Worm (Caenorhabditis elegans) whole organism, L1 larva: Measurements from ENCODE around the gene clh-6.
A peak's percentile ranks its signal among the peaks of the same experiment; 100 is the strongest.

Experiments used
- C16A3.4 ChIP-seq: fragments of 150-350 bp; optimal IDR thresholded peaks from 2 replicates; lab custom pipeline; 2014; ENCODE audit warnings: missing biosample characterization, missing genetic modification characterization
- C34B4.2 ChIP-seq: sonication (generic microtip); optimal IDR thresholded peaks from 2 replicates; lab custom pipeline; 2017; ENCODE audit warnings: mild to moderate bottlenecking, missing genetic modification characterization, missing compliant biosample characterization
- aly-2 ChIP-seq: fragments of 150-350 bp; optimal IDR thresholded peaks from 2 replicates; lab custom pipeline; 2014; ENCODE audit warnings: missing biosample characterization, missing genetic modification characterization
- ceh-63 ChIP-seq: fragments of 200-800 bp; sonication (Bioruptor generic); optimal IDR thresholded peaks from 2 replicates; lab custom pipeline; 2018; ENCODE audit warnings: mild to moderate bottlenecking, missing genetic modification characterization, missing compliant biosample characterization
- ceh-82 ChIP-seq, 3 experiments: fragments of 150-350 bp in 1 of 3; sonication (generic microtip) in 2 of 3; optimal IDR thresholded peaks; 2 replicates each; lab custom pipeline; 2014 to 2017; ENCODE audit warnings: missing biosample characterization in 3 of 3, missing genetic modification characterization in 3 of 3
- ceh-88 ChIP-seq: fragments of 200-800 bp; sonication (Bioruptor generic); IDR thresholded peaks from 2 replicates; pipeline ENCODE4 v1.3.6; 2022; ENCODE audit warnings: missing genetic modification characterization, missing compliant biosample characterization
- ceh-90 ChIP-seq: sonication (generic microtip); optimal IDR thresholded peaks from 2 replicates; lab custom pipeline; 2016; ENCODE audit warnings: missing genetic modification characterization, missing compliant biosample characterization
- dsc-1 ChIP-seq: sonication (generic microtip); optimal IDR thresholded peaks from 2 replicates; lab custom pipeline; 2016; ENCODE audit warnings: mild to moderate bottlenecking, missing genetic modification characterization, missing compliant biosample characterization
- efl-1 ChIP-seq, 4 experiments: fragments of 150-350 bp; optimal IDR thresholded peaks in 3 of 4; peaks in 1 of 4; 1 replicate in 1 of 4; 2 replicates in 3 of 4; lab custom pipeline; 2014; ENCODE audit warnings: missing biosample characterization in 2 of 4, missing genetic modification characterization in 2 of 4, missing genetic modification reagents in 2 of 4
- efl-3 ChIP-seq: fragments of 200-800 bp; sonication (Bioruptor generic); optimal IDR thresholded peaks from 2 replicates; lab custom pipeline; 2018; ENCODE audit warnings: mild to moderate bottlenecking, missing genetic modification characterization, missing compliant biosample characterization
- egl-13 ChIP-seq: sonication (generic microtip); optimal IDR thresholded peaks from 2 replicates; lab custom pipeline; 2016; ENCODE audit warnings: missing genotype, missing genetic modification reagents, missing genetic modification characterization, missing compliant biosample characterization
- elt-2 ChIP-seq: sonication (generic microtip); optimal IDR thresholded peaks from 2 replicates; lab custom pipeline; 2016; ENCODE audit warnings: missing genetic modification characterization, mild to moderate bottlenecking, inconsistent platforms, missing compliant biosample characterization, missing genetic modification reagents
- elt-3 ChIP-seq, 6 experiments: fragments of 150-350 bp in 1 of 6; sonication (generic microtip); optimal IDR thresholded peaks; 2 replicates each; lab custom pipeline; 2017 to 2018; ENCODE audit warnings: missing biosample characterization in 6 of 6, missing genetic modification characterization in 6 of 6, inconsistent platforms in 1 of 6
- fkh-10 ChIP-seq: sonication (generic microtip); optimal IDR thresholded peaks from 2 replicates; lab custom pipeline; 2017; ENCODE audit warnings: missing biosample characterization, missing genetic modification reagents, missing genetic modification characterization
- fkh-8 ChIP-seq: sonication (generic microtip); optimal IDR thresholded peaks from 2 replicates; lab custom pipeline; 2016; ENCODE audit warnings: mild to moderate bottlenecking, missing genetic modification characterization, missing compliant biosample characterization
- hlh-4 ChIP-seq: sonication (generic microtip); optimal IDR thresholded peaks from 2 replicates; lab custom pipeline; 2016; ENCODE audit warnings: mild to moderate bottlenecking, missing genetic modification characterization, missing compliant biosample characterization
- hpl-2 ChIP-seq: fragments of 150-350 bp; optimal IDR thresholded peaks from 2 replicates; lab custom pipeline; 2014; ENCODE audit warnings: missing biosample characterization, missing genetic modification reagents, missing genetic modification characterization
- isw-1 ChIP-seq: fragments of 200-800 bp; sonication (Bioruptor generic); IDR thresholded peaks from 2 replicates; pipeline ENCODE4 v1.3.6; 2022; ENCODE audit warnings: missing genetic modification characterization, missing compliant biosample characterization
- jun-1 ChIP-seq: fragments of 150-350 bp; optimal IDR thresholded peaks from 2 replicates; lab custom pipeline; 2014; ENCODE audit warnings: missing biosample characterization, missing genetic modification reagents, missing genetic modification characterization
- lin-13 ChIP-seq: fragments of 150-350 bp; optimal IDR thresholded peaks from 2 replicates; lab custom pipeline; 2014; ENCODE audit warnings: missing biosample characterization, missing genetic modification reagents, missing genetic modification characterization
- lin-14 ChIP-seq: fragments of 200-800 bp; sonication (Bioruptor generic); optimal IDR thresholded peaks from 2 replicates; lab custom pipeline; 2018; ENCODE audit warnings: mild to moderate bottlenecking, missing genetic modification characterization, moderate library complexity, missing compliant biosample characterization
- lin-15B ChIP-seq: fragments of 150-350 bp; sonication (generic microtip); optimal IDR thresholded peaks from 3 replicates; lab custom pipeline; 2014; ENCODE audit warnings: missing biosample characterization, missing genetic modification characterization
- lir-3 ChIP-seq: sonication (generic microtip); optimal IDR thresholded peaks from 2 replicates; lab custom pipeline; 2016; ENCODE audit warnings: mild to moderate bottlenecking, missing genetic modification characterization, moderate library complexity, missing compliant biosample characterization; ENCODE audit not compliant: poor library complexity
- lsy-2 ChIP-seq, 2 experiments: fragments of 150-350 bp; optimal IDR thresholded peaks; 2 replicates each; lab custom pipeline; 2014; ENCODE audit warnings: missing biosample characterization in 2 of 2, missing genetic modification characterization in 2 of 2
- mdl-1 ChIP-seq, 2 experiments: fragments of 150-350 bp; optimal IDR thresholded peaks; 2 replicates each; lab custom pipeline; 2014 to 2017; ENCODE audit warnings: missing biosample characterization in 2 of 2, missing genetic modification characterization in 2 of 2, inconsistent platforms in 1 of 2
- mef-2 ChIP-seq: fragments of 150-350 bp; optimal IDR thresholded peaks from 2 replicates; lab custom pipeline; 2014; ENCODE audit warnings: missing biosample characterization, missing genetic modification characterization
- mep-1 ChIP-seq: fragments of 150-350 bp; optimal IDR thresholded peaks from 2 replicates; lab custom pipeline; 2014; ENCODE audit warnings: missing biosample characterization, missing genetic modification characterization
- nhr-12 ChIP-seq: sonication (generic microtip); optimal IDR thresholded peaks from 2 replicates; lab custom pipeline; 2017; ENCODE audit warnings: missing biosample characterization, missing genetic modification characterization
- nhr-19 ChIP-seq: fragments of 200-800 bp; sonication (Bioruptor generic); conservative IDR thresholded peaks from 2 replicates; pipeline ENCODE4 v1.3.6; 2022; ENCODE audit warnings: missing genetic modification characterization, missing compliant biosample characterization
- nhr-20 ChIP-seq: sonication (generic microtip); optimal IDR thresholded peaks from 2 replicates; lab custom pipeline; 2016; ENCODE audit warnings: mild to moderate bottlenecking, missing genetic modification characterization, missing compliant biosample characterization
- nhr-237 ChIP-seq: fragments of 150-350 bp; optimal IDR thresholded peaks from 2 replicates; lab custom pipeline; 2014; ENCODE audit warnings: missing biosample characterization, missing genetic modification characterization
- nhr-47 ChIP-seq: sonication (generic microtip); optimal IDR thresholded peaks from 2 replicates; lab custom pipeline; 2016; ENCODE audit warnings: mild to moderate bottlenecking, missing genetic modification characterization, moderate library complexity, missing compliant biosample characterization
- nhr-77 ChIP-seq: fragments of 150-350 bp; optimal IDR thresholded peaks from 2 replicates; lab custom pipeline; 2014; ENCODE audit warnings: missing biosample characterization, missing genetic modification characterization
- nhr-85 ChIP-seq: sonication (generic microtip); peaks from one replicate; lab custom pipeline; 2016; ENCODE audit warnings: missing genetic modification characterization, inconsistent platforms, missing compliant biosample characterization
- pag-3 ChIP-seq: sonication (generic microtip); optimal IDR thresholded peaks from 2 replicates; lab custom pipeline; 2017; ENCODE audit warnings: missing genetic modification characterization, mild to moderate bottlenecking, missing compliant biosample characterization, antibody characterized with exemption, borderline replicate concordance; ENCODE audit not compliant: insufficient read depth
- pqm-1 ChIP-seq: sonication (generic microtip); optimal IDR thresholded peaks from 3 replicates; lab custom pipeline; 2017; ENCODE audit warnings: missing biosample characterization, missing genetic modification characterization
- rnt-1 ChIP-seq: sonication (generic microtip); optimal IDR thresholded peaks from 2 replicates; lab custom pipeline; 2016; ENCODE audit warnings: mild to moderate bottlenecking, missing genetic modification characterization, moderate library complexity, missing compliant biosample characterization
- skn-1 ChIP-seq: fragments of 150-350 bp; optimal IDR thresholded peaks from 2 replicates; lab custom pipeline; 2014; ENCODE audit warnings: missing biosample characterization, missing genetic modification characterization
- snpc-4 ChIP-seq: fragments of 150-350 bp; optimal IDR thresholded peaks from 2 replicates; lab custom pipeline; 2014; ENCODE audit warnings: missing biosample characterization, missing genetic modification characterization
- snu-23 ChIP-seq: sonication (generic microtip); optimal IDR thresholded peaks from 2 replicates; lab custom pipeline; 2016; ENCODE audit warnings: missing genetic modification characterization, missing compliant biosample characterization
- sptf-1 ChIP-seq: fragments of 150-350 bp; optimal IDR thresholded peaks from 2 replicates; lab custom pipeline; 2014; ENCODE audit warnings: missing biosample characterization, missing genetic modification characterization
- sup-37 ChIP-seq: fragments of 200-800 bp; sonication (Bioruptor generic); optimal IDR thresholded peaks from 2 replicates; lab custom pipeline; 2018; ENCODE audit warnings: mild to moderate bottlenecking, missing genetic modification characterization, missing compliant biosample characterization
- swsn-7 ChIP-seq: sonication (generic microtip); optimal IDR thresholded peaks from 2 replicates; lab custom pipeline; 2016; ENCODE audit warnings: missing genetic modification characterization, missing compliant biosample characterization
- tbx-2 ChIP-seq: sonication (generic microtip); optimal IDR thresholded peaks from 2 replicates; lab custom pipeline; 2016; ENCODE audit warnings: missing genetic modification characterization, missing compliant biosample characterization
- unc-62 ChIP-seq: fragments of 150-350 bp; optimal IDR thresholded peaks from 2 replicates; lab custom pipeline; 2014; ENCODE audit warnings: missing biosample characterization, missing genetic modification reagents, missing genetic modification characterization
- unc-98 ChIP-seq: fragments of 200-800 bp; sonication (Bioruptor generic); IDR thresholded peaks from 2 replicates; pipeline ENCODE4 v1.3.6; 2022; ENCODE audit warnings: missing genetic modification characterization, missing compliant biosample characterization
- vab-15 ChIP-seq: sonication (generic microtip); optimal IDR thresholded peaks from 2 replicates; lab custom pipeline; 2017; ENCODE audit warnings: missing genotype, mild to moderate bottlenecking, missing genetic modification characterization, missing compliant biosample characterization
- ztf-4 ChIP-seq: fragments of 150-350 bp; optimal IDR thresholded peaks from 2 replicates; lab custom pipeline; 2014; ENCODE audit warnings: missing biosample characterization, missing genetic modification characterization

clh-6 gene

ce11 chrV:12098123-12098522 lies 35.0 kb upstream of the clh-6 start, which contains the start of gene nhr-209:
Gene nhr-209, plus strand, starts transcription at chrV:12098149.
- TF ChIP-seq elt-3 (tag; optimal IDR thresholded peaks at IDR 0.05; lab: Kevin White, UChicago) (peak in 1 of 6 experiments; percentile 26), nhr-237 (tag; lab: Kevin White, UChicago) (no peak), ceh-90 (tag; lab: Kevin White, UChicago) (no peak), efl-1 (optimal IDR thresholded peaks at IDR 0.05; lab: Kevin White, UChicago) (no peak), efl-1 (GFP tag; optimal IDR thresholded peaks at IDR 0.05 in 1 of 2; lab: Kevin White, UChicago) (peak in 1 of 2 experiments; percentile 86), nhr-20 (tag; lab: Kevin White, UChicago) (peak; percentile 25), nhr-85 (tag; lab: Kevin White, UChicago) (peak; percentile 0), elt-2 (no peak), nhr-12 (tag; lab: Kevin White, UChicago) (no peak)

ce11 chrV:12095865-12096264 lies 32.7 kb upstream of the clh-6 start, which contains the start of gene nhr-207:
Gene nhr-207, plus strand, starts transcription at chrV:12096146.
- TF ChIP-seq ztf-4 (tag; lab: Kevin White, UChicago) = no peak
- TF ChIP-seq pqm-1 (tag; lab: Kevin White, UChicago) = no peak
- TF ChIP-seq nhr-47 = no peak
- TF ChIP-seq mep-1 (tag; lab: Kevin White, UChicago) = no peak
- TF ChIP-seq fkh-10 = no peak
- TF ChIP-seq hpl-2 = no peak
- TF ChIP-seq swsn-7 (tag; lab: Kevin White, UChicago) = no peak
- TF ChIP-seq C16A3.4 (tag; lab: Kevin White, UChicago) = peak; percentile 17
- no peak for TF ChIP-seq lin-15B (tag; lab: Kevin White, UChicago)
- TF ChIP-seq fkh-8 (tag; lab: Kevin White, UChicago) = no peak
- TF ChIP-seq nhr-19 (GFP tag; lab: Robert Waterston, UW) = no peak
- no peak for TF ChIP-seq hlh-4
- no peak for TF ChIP-seq snpc-4
- TF ChIP-seq lin-14 = peak; percentile 48
- TF ChIP-seq efl-3 (GFP tag; lab: Kevin White, UChicago) = no peak
- no peak for TF ChIP-seq pag-3
- TF ChIP-seq isw-1 (GFP tag; lab: Robert Waterston, UW) = no peak
- TF ChIP-seq ceh-90 (tag; lab: Kevin White, UChicago) = no peak
- no peak for TF ChIP-seq elt-3 (tag; optimal IDR thresholded peaks at IDR 0.05; lab: Kevin White, UChicago)
- TF ChIP-seq vab-15 (tag; lab: Kevin White, UChicago) = no peak
- TF ChIP-seq nhr-20 (tag; lab: Kevin White, UChicago) = peak; percentile 23
- no peak for TF ChIP-seq C34B4.2 (tag; lab: Kevin White, UChicago)
- no peak for TF ChIP-seq aly-2 (tag; lab: Kevin White, UChicago)
- no peak for TF ChIP-seq ceh-82 (tag; optimal IDR thresholded peaks at IDR 0.05; lab: Kevin White, UChicago)
- TF ChIP-seq egl-13 (tag; lab: Kevin White, UChicago) = no peak
- no peak for TF ChIP-seq ceh-63
- TF ChIP-seq tbx-2 (tag; lab: Kevin White, UChicago) = no peak
- TF ChIP-seq nhr-77 = no peak
- no peak for TF ChIP-seq lin-13
- TF ChIP-seq rnt-1 = no peak
- TF ChIP-seq nhr-85 (tag; lab: Kevin White, UChicago) = no peak
- peak; percentile 6 for TF ChIP-seq snu-23
- TF ChIP-seq ceh-88 (GFP tag; lab: Robert Waterston, UW) = no peak
- peak; percentile 34 for TF ChIP-seq skn-1 (tag; lab: Kevin White, UChicago)
- no peak for TF ChIP-seq nhr-237 (tag; lab: Kevin White, UChicago)
- no peak for TF ChIP-seq sup-37 (GFP tag; lab: Kevin White, UChicago)
- no peak for TF ChIP-seq unc-62
- TF ChIP-seq mef-2 (tag; lab: Kevin White, UChicago) = no peak
- no peak for TF ChIP-seq sptf-1 (tag; lab: Kevin White, UChicago)
- no peak for TF ChIP-seq dsc-1 (tag; lab: Kevin White, UChicago)
- TF ChIP-seq lsy-2 (tag; optimal IDR thresholded peaks at IDR 0.05; lab: Kevin White, UChicago) = peak in 1 of 2 experiments; percentile 5
- TF ChIP-seq unc-98 = no peak
- TF ChIP-seq nhr-12 (tag; lab: Kevin White, UChicago) = no peak
- no peak for TF ChIP-seq lir-3
- peak in 1 of 2 experiments; percentile 35 for TF ChIP-seq mdl-1 (tag; optimal IDR thresholded peaks at IDR 0.05; lab: Kevin White, UChicago)
- peak; percentile 49 for TF ChIP-seq jun-1
